Fruit fly (Drosophila melanogaster) whole organism, adult: ENCODE results near the gene TfIIA-S.

Source experiments
- CG11617 ChIP-seq: fragments of 200-800 bp; sonication (Bioruptor generic); optimal IDR thresholded peaks from 2 replicates; lab custom pipeline; 2017; ENCODE audit warnings: mild to moderate bottlenecking, missing biosample characterization, missing genetic modification reagents, missing genetic modification characterization
- CG14711 ChIP-seq: fragments of 200-800 bp; sonication (Bioruptor generic); optimal IDR thresholded peaks from 2 replicates; lab custom pipeline; 2018; ENCODE audit warnings: missing biosample characterization, mild to moderate bottlenecking, missing genetic modification characterization, moderate library complexity
- CG1620 ChIP-seq: fragments of 200-800 bp; sonication (Bioruptor generic); optimal IDR thresholded peaks from 2 replicates; lab custom pipeline; 2016; ENCODE audit warnings: missing biosample characterization, missing genetic modification characterization
- Crg-1 ChIP-seq: fragments of 200-800 bp; sonication (Bioruptor generic); optimal IDR thresholded peaks from 2 replicates; lab custom pipeline; 2016; ENCODE audit warnings: missing biosample characterization, missing genetic modification characterization
- cnc ChIP-seq, 2 experiments: fragments of >200 bp; optimal IDR thresholded peaks; 2 replicates each; lab custom pipeline; 2017
- pad ChIP-seq: fragments of 200-800 bp; sonication (Bioruptor generic); optimal IDR thresholded peaks from 3 replicates; lab custom pipeline; 2017; ENCODE audit warnings: missing biosample characterization, missing genetic modification characterization, mild to moderate bottlenecking, moderate library complexity, missing genetic modification reagents
- tj ChIP-seq: fragments of 200-800 bp; sonication (Bioruptor generic); optimal IDR thresholded peaks from 3 replicates; lab custom pipeline; 2017; ENCODE audit warnings: missing biosample characterization, mild to moderate bottlenecking, missing genetic modification characterization, moderate library complexity
- toe ChIP-seq: fragments of 200-800 bp; sonication (Bioruptor generic); optimal IDR thresholded peaks from 2 replicates; lab custom pipeline; 2016; ENCODE audit warnings: missing biosample characterization, missing genetic modification characterization

- TF ChIP-seq cnc (optimal IDR thresholded peaks at IDR 0.05; lab: Kevin White, UChicago): no peak
- no peak for TF ChIP-seq CG11617 (GFP tag; lab: Kevin White, UChicago)
- no peak for TF ChIP-seq CG1620 (GFP tag; lab: Kevin White, UChicago)
- TF ChIP-seq pad (GFP tag; lab: Kevin White, UChicago): no peak
- no peak for TF ChIP-seq CG14711 (tag; lab: Kevin White, UChicago)
- TF ChIP-seq Crg-1 (GFP tag; lab: Kevin White, UChicago): no peak
- no peak for TF ChIP-seq tj (GFP tag; lab: Kevin White, UChicago)
- no peak for TF ChIP-seq toe (GFP tag; lab: Kevin White, UChicago)
Observed at dm6 chr3R:23874198-23874597, 16.7 kb downstream of the TfIIA-S start.
